Worm (Caenorhabditis elegans) whole organism, L2 larva: Measurements from ENCODE around the gene Y62F5A.12.

Experiments
- lin-39 ChIP-seq: fragments of 150-350 bp; optimal IDR thresholded peaks from 2 replicates; lab custom pipeline; 2014; ENCODE audit warnings: missing biosample characterization, missing genetic modification reagents, missing genetic modification characterization
- unc-39 ChIP-seq: fragments of 150-350 bp; optimal IDR thresholded peaks from 2 replicates; lab custom pipeline; 2014; ENCODE audit warnings: missing biosample characterization, missing genetic modification characterization
- zag-1 ChIP-seq: fragments of 150-350 bp; optimal IDR thresholded peaks from 2 replicates; lab custom pipeline; 2014; ENCODE audit warnings: missing biosample characterization, missing genetic modification characterization
- ztf-11 ChIP-seq: sonication (generic microtip); optimal IDR thresholded peaks from 2 replicates; lab custom pipeline; 2017; ENCODE audit warnings: missing biosample characterization, missing genetic modification characterization

ce11 chrII:11555634-11556033 is 21.4 kb upstream of the Y62F5A.12 start, which contains the start of gene F54D5.24:
- TF ChIP-seq zag-1 (tag; lab: Kevin White, UChicago) = no peak
- TF ChIP-seq ztf-11 (tag; lab: Kevin White, UChicago) = no peak
- TF ChIP-seq lin-39 (tag; lab: Kevin White, UChicago) = no peak
- no peak for TF ChIP-seq unc-39 (tag; lab: Kevin White, UChicago)
